Worm (Caenorhabditis elegans): ENCODE measurements around the gene lin-32.

ce11 chrX:2258001-2258400, 28.1 kb upstream of the lin-32 start, which contains the start of gene crn-4:
- TF ChIP-seq mab-5 (tag; optimal IDR thresholded peaks at IDR 0.05) (no peak), lin-13 (GFP tag; optimal IDR thresholded peaks at IDR 0.05) (no peak), fos-1 (tag; optimal IDR thresholded peaks at IDR 0.05) (no peak), ZK546.5 (tag; optimal IDR thresholded peaks at IDR 0.05) (no peak), nhr-77 (tag; optimal IDR thresholded peaks at IDR 0.05) (no peak)

All from whole organism, L2 larva.